Worm (Caenorhabditis elegans): ENCODE data around the gene Y46D2A.3.

DNA sequence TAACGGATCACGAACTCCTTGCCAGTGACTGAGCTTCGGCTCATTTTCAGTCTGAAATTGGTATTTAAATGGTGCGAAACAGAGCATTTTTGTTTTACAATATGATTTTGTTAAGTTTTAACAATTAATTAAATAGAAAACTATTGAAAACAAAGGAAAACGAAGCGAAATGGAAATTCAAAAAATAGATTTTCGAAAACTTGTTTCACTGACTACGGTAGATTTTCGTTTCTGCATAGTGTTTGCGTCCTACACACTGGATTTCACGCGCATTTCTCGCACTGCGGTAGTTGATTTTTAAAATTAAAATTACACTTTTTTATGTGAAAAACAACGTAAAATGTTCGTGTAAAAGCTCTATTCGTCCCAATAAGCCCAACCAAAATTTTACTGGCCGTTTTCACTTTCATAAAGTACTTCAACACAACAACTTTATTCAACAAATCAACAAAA, 19.4 kb upstream of the Y46D2A.3 start, which contains the start of gene bath-30:
- TF ChIP-seq D1046.2 (GFP tag; IDR thresholded peaks at IDR 0.05) (no peak), set-16 (GFP tag; IDR thresholded peaks at IDR 0.05) (no peak)
